Worm (Caenorhabditis elegans) whole organism, L1 larva: ENCODE measurements around the gene Y53F4B.62.
"Not testable (repeated sequence)": the region's sequence is repeated elsewhere in the genome, so short reads cannot be mapped to it uniquely, and the experiment has no call there.

Source experiments
- C04F5.9 ChIP-seq: sonication (generic microtip); optimal IDR thresholded peaks from 2 replicates; lab custom pipeline; 2016; ENCODE audit warnings: missing genetic modification characterization, missing compliant biosample characterization
- C16A3.4 ChIP-seq: fragments of 150-350 bp; optimal IDR thresholded peaks from 2 replicates; lab custom pipeline; 2014; ENCODE audit warnings: missing biosample characterization, missing genetic modification characterization
- C34B4.2 ChIP-seq: sonication (generic microtip); optimal IDR thresholded peaks from 2 replicates; lab custom pipeline; 2017; ENCODE audit warnings: mild to moderate bottlenecking, missing genetic modification characterization, missing compliant biosample characterization
- Y116A8C.19 ChIP-seq: sonication (generic microtip); optimal IDR thresholded peaks from 2 replicates; lab custom pipeline; 2016; ENCODE audit warnings: missing compliant biosample characterization, missing genetic modification characterization, borderline replicate concordance
- aha-1 ChIP-seq: fragments of 150-350 bp; optimal IDR thresholded peaks from 2 replicates; lab custom pipeline; 2014; ENCODE audit warnings: missing biosample characterization, missing genetic modification characterization
- blmp-1 ChIP-seq: fragments of 150-350 bp; optimal IDR thresholded peaks from 2 replicates; lab custom pipeline; 2014; ENCODE audit warnings: missing biosample characterization, missing genetic modification characterization
- ceh-63 ChIP-seq: fragments of 200-800 bp; sonication (Bioruptor generic); optimal IDR thresholded peaks from 2 replicates; lab custom pipeline; 2018; ENCODE audit warnings: mild to moderate bottlenecking, missing genetic modification characterization, missing compliant biosample characterization
- ceh-8 ChIP-seq: fragments of 200-800 bp; sonication (Bioruptor generic); optimal IDR thresholded peaks from 2 replicates; lab custom pipeline; 2018; ENCODE audit warnings: mild to moderate bottlenecking, missing genetic modification characterization, moderate library complexity, missing compliant biosample characterization
- ceh-88 ChIP-seq: fragments of 200-800 bp; sonication (Bioruptor generic); IDR thresholded peaks from 2 replicates; pipeline ENCODE4 v1.3.6; 2022; ENCODE audit warnings: missing genetic modification characterization, missing compliant biosample characterization
- ceh-90 ChIP-seq: sonication (generic microtip); optimal IDR thresholded peaks from 2 replicates; lab custom pipeline; 2016; ENCODE audit warnings: missing genetic modification characterization, missing compliant biosample characterization
- ces-1 ChIP-seq: fragments of 150-350 bp; optimal IDR thresholded peaks from 2 replicates; lab custom pipeline; 2014; ENCODE audit warnings: missing biosample characterization, missing genetic modification reagents, missing genetic modification characterization
- efl-1 ChIP-seq, 4 experiments: fragments of 150-350 bp; optimal IDR thresholded peaks in 3 of 4; peaks in 1 of 4; 1 replicate in 1 of 4; 2 replicates in 3 of 4; lab custom pipeline; 2014; ENCODE audit warnings: missing biosample characterization in 2 of 4, missing genetic modification characterization in 2 of 4, missing genetic modification reagents in 2 of 4
- egl-27 ChIP-seq, 2 experiments: fragments of 150-350 bp in 1 of 2; sonication (generic microtip); optimal IDR thresholded peaks; 3 replicates each; lab custom pipeline; 2017 to 2018; ENCODE audit warnings: missing biosample characterization in 2 of 2, missing genetic modification characterization in 2 of 2, missing genetic modification reagents in 2 of 2
- elt-2 ChIP-seq: sonication (generic microtip); optimal IDR thresholded peaks from 2 replicates; lab custom pipeline; 2016; ENCODE audit warnings: missing genetic modification characterization, mild to moderate bottlenecking, inconsistent platforms, missing compliant biosample characterization, missing genetic modification reagents
- elt-3 ChIP-seq, 6 experiments: fragments of 150-350 bp in 1 of 6; sonication (generic microtip); optimal IDR thresholded peaks; 2 replicates each; lab custom pipeline; 2017 to 2018; ENCODE audit warnings: missing biosample characterization in 6 of 6, missing genetic modification characterization in 6 of 6, inconsistent platforms in 1 of 6
- fkh-10 ChIP-seq: sonication (generic microtip); optimal IDR thresholded peaks from 2 replicates; lab custom pipeline; 2017; ENCODE audit warnings: missing biosample characterization, missing genetic modification reagents, missing genetic modification characterization
- fkh-4 ChIP-seq: sonication (generic microtip); optimal IDR thresholded peaks from 2 replicates; lab custom pipeline; 2016; ENCODE audit warnings: missing compliant biosample characterization, missing genetic modification characterization, borderline replicate concordance
- fkh-8 ChIP-seq: sonication (generic microtip); optimal IDR thresholded peaks from 2 replicates; lab custom pipeline; 2016; ENCODE audit warnings: mild to moderate bottlenecking, missing genetic modification characterization, missing compliant biosample characterization
- grh-1 ChIP-seq: fragments of 200-800 bp; sonication (Bioruptor generic); IDR thresholded peaks from 2 replicates; pipeline ENCODE4 v1.3.6; 2022; ENCODE audit warnings: missing genetic modification reagents, missing genetic modification characterization, missing compliant biosample characterization
- isw-1 ChIP-seq: fragments of 200-800 bp; sonication (Bioruptor generic); IDR thresholded peaks from 2 replicates; pipeline ENCODE4 v1.3.6; 2022; ENCODE audit warnings: missing genetic modification characterization, missing compliant biosample characterization
- jun-1 ChIP-seq: fragments of 150-350 bp; optimal IDR thresholded peaks from 2 replicates; lab custom pipeline; 2014; ENCODE audit warnings: missing biosample characterization, missing genetic modification reagents, missing genetic modification characterization
- lin-14 ChIP-seq: fragments of 200-800 bp; sonication (Bioruptor generic); optimal IDR thresholded peaks from 2 replicates; lab custom pipeline; 2018; ENCODE audit warnings: mild to moderate bottlenecking, missing genetic modification characterization, moderate library complexity, missing compliant biosample characterization
- lin-39 ChIP-seq: fragments of 150-350 bp; optimal IDR thresholded peaks from 2 replicates; lab custom pipeline; 2014; ENCODE audit warnings: missing biosample characterization, missing genetic modification reagents, missing genetic modification characterization
- lsy-2 ChIP-seq, 2 experiments: fragments of 150-350 bp; optimal IDR thresholded peaks; 2 replicates each; lab custom pipeline; 2014; ENCODE audit warnings: missing biosample characterization in 2 of 2, missing genetic modification characterization in 2 of 2
- mab-9 ChIP-seq: fragments of 200-800 bp; sonication (Bioruptor generic); IDR thresholded peaks from 2 replicates; pipeline ENCODE4 v1.3.6; 2022; ENCODE audit warnings: missing genetic modification reagents, missing genetic modification characterization, missing compliant biosample characterization
- mdl-1 ChIP-seq, 2 experiments: fragments of 150-350 bp; optimal IDR thresholded peaks; 2 replicates each; lab custom pipeline; 2014 to 2017; ENCODE audit warnings: missing biosample characterization in 2 of 2, missing genetic modification characterization in 2 of 2, inconsistent platforms in 1 of 2
- mef-2 ChIP-seq: fragments of 150-350 bp; optimal IDR thresholded peaks from 2 replicates; lab custom pipeline; 2014; ENCODE audit warnings: missing biosample characterization, missing genetic modification characterization
- nhr-12 ChIP-seq: sonication (generic microtip); optimal IDR thresholded peaks from 2 replicates; lab custom pipeline; 2017; ENCODE audit warnings: missing biosample characterization, missing genetic modification characterization
- nhr-20 ChIP-seq: sonication (generic microtip); optimal IDR thresholded peaks from 2 replicates; lab custom pipeline; 2016; ENCODE audit warnings: mild to moderate bottlenecking, missing genetic modification characterization, missing compliant biosample characterization
- nhr-237 ChIP-seq: fragments of 150-350 bp; optimal IDR thresholded peaks from 2 replicates; lab custom pipeline; 2014; ENCODE audit warnings: missing biosample characterization, missing genetic modification characterization
- nhr-28 ChIP-seq: fragments of 150-350 bp; optimal IDR thresholded peaks from 2 replicates; lab custom pipeline; 2014; ENCODE audit warnings: missing biosample characterization, missing genetic modification characterization
- nhr-76 ChIP-seq: sonication (generic microtip); optimal IDR thresholded peaks from 2 replicates; lab custom pipeline; 2017; ENCODE audit warnings: missing biosample characterization, missing genetic modification characterization
- nhr-85 ChIP-seq: sonication (generic microtip); peaks from one replicate; lab custom pipeline; 2016; ENCODE audit warnings: missing genetic modification characterization, inconsistent platforms, missing compliant biosample characterization
- pag-3 ChIP-seq: sonication (generic microtip); optimal IDR thresholded peaks from 2 replicates; lab custom pipeline; 2017; ENCODE audit warnings: missing genetic modification characterization, mild to moderate bottlenecking, missing compliant biosample characterization, antibody characterized with exemption, borderline replicate concordance; ENCODE audit not compliant: insufficient read depth
- pax-3 ChIP-seq: fragments of 200-800 bp; sonication (Bioruptor generic); optimal IDR thresholded peaks from 2 replicates; lab custom pipeline; 2018; ENCODE audit warnings: mild to moderate bottlenecking, missing genetic modification characterization, moderate library complexity, missing compliant biosample characterization
- pqm-1 ChIP-seq: sonication (generic microtip); optimal IDR thresholded peaks from 3 replicates; lab custom pipeline; 2017; ENCODE audit warnings: missing biosample characterization, missing genetic modification characterization
- snpc-4 ChIP-seq: fragments of 150-350 bp; optimal IDR thresholded peaks from 2 replicates; lab custom pipeline; 2014; ENCODE audit warnings: missing biosample characterization, missing genetic modification characterization
- snu-23 ChIP-seq: sonication (generic microtip); optimal IDR thresholded peaks from 2 replicates; lab custom pipeline; 2016; ENCODE audit warnings: missing genetic modification characterization, missing compliant biosample characterization
- sox-4 ChIP-seq: sonication (generic microtip); optimal IDR thresholded peaks from 2 replicates; lab custom pipeline; 2016; ENCODE audit warnings: missing genetic modification characterization, missing compliant biosample characterization
- tbx-2 ChIP-seq: sonication (generic microtip); optimal IDR thresholded peaks from 2 replicates; lab custom pipeline; 2016; ENCODE audit warnings: missing genetic modification characterization, missing compliant biosample characterization
- ztf-11 ChIP-seq, 2 experiments: sonication (generic microtip); optimal IDR thresholded peaks; 2 replicates each; lab custom pipeline; 2016 to 2017; ENCODE audit warnings: missing genetic modification characterization in 2 of 2, missing biosample characterization in 1 of 2, missing compliant biosample characterization in 1 of 2

Gene Y53F4B.62

DNA sequence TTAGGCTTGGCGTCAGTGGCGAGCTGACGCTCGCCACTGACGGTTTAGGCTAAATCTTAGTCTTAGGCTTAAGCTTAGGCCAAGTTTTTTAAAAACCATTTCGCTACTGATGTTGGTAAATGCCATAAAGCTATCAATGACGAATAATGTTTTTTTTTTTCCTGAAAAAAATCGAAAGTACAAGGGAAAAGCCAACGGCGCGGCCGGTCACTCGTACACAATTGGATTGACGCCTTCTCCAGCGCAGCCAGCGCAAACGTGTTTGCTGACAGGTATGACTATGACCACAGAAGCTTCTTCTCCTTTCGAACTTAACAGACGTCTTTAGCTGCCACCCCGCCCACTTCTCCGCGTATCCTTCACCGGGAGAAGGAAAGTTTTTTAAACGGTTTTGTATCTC is 15.2 kb upstream of the Y53F4B.62 start, which contains the start of gene Y53F4B.27:
Gene Y53F4B.27 (plus strand): TSS at position 301 of the 400 bp plus-strand sequence.
- TF ChIP-seq ceh-90, result no peak
- peak; percentile 63 for TF ChIP-seq blmp-1 (tag; lab: Kevin White, UChicago)

DNA sequence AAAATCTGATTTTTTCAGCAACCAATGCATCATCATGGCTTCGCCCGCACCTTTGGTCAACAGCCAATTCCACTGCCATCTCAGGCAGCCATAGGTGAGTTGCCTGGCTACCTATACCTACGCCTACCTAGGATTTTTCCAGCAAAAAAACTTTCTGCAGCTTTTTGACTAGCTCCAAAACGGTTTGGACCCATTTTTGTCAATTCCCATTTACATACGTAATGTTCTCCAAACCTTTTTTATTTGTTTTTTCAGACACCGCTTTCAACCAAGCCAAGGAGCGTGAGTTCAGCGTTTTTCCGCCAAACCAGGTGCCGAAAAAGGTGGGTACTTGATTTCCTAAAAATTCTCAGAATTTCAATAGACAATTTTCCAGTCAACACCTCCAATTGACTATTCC is 13.3 kb upstream of the Y53F4B.62 start:
- TF ChIP-seq efl-1 (optimal IDR thresholded peaks at IDR 0.05; lab: Kevin White, UChicago), result no peak
- TF ChIP-seq efl-1 (GFP tag; optimal IDR thresholded peaks at IDR 0.05 in 1 of 2; lab: Kevin White, UChicago), result peak in 1 of 2 experiments; percentile 90
- no peak for TF ChIP-seq C04F5.9

DNA sequence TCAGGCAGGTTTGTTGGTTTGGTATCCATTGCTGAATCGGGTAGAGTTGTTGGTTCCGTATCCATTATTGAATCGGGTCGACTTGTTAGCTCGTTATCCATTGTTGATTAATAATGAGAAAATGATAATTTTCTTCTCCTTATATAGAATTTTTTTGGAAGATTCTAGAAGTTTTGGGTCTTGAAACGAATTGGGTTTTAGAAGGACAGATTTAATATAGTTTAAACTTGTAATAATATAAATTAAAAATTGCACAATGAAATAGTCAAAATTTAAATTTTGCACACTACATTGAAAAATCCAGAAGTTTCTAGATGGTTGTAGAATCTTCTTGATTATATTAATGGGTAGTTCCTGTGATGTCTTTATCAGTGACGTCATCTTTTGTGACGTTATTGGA is 10.5 kb upstream of the Y53F4B.62 start, which contains the start of gene Y53F4B.26:
Gene Y53F4B.26 (minus strand): TSS at position 101 of the 400 bp plus-strand sequence.
- not testable (repeated sequence) for TF ChIP-seq fkh-10 (GFP tag; lab: Kevin White, UChicago); ceh-8 (GFP tag; lab: Kevin White, UChicago); jun-1 (tag; lab: Kevin White, UChicago)
- TF ChIP-seq, all 84 proteins: peak for 0; not testable (repeated sequence) for 84

- TF ChIP-seq isw-1 (no peak), lin-14 (GFP tag; lab: Kevin White, UChicago) (no peak), ceh-88 (GFP tag; lab: Robert Waterston, UW) (no peak), pag-3 (tag; lab: Kevin White, UChicago) (no peak), sox-4 (tag; lab: Kevin White, UChicago) (no peak), fkh-8 (tag; lab: Kevin White, UChicago) (no peak), egl-27 (tag; optimal IDR thresholded peaks at IDR 0.05; lab: Kevin White, UChicago) (no peak), Y116A8C.19 (tag; lab: Kevin White, UChicago) (no peak), fkh-10 (GFP tag; lab: Kevin White, UChicago) (no peak), snpc-4 (no peak), snu-23 (GFP tag; lab: Kevin White, UChicago) (no peak), mab-9 (GFP tag; lab: Robert Waterston, UW) (no peak), mef-2 (tag; lab: Kevin White, UChicago) (no peak), nhr-76 (no peak), pax-3 (tag; lab: Kevin White, UChicago) (no peak)
These were observed 5.5 kb upstream of the Y53F4B.62 start, which contains the start of gene Y53F4B.25 for ce11 chrII:15135886-15136285. Y53F4B.25 (plus strand) TSS chrII:15136186.

- TF ChIP-seq egl-27 (tag; optimal IDR thresholded peaks at IDR 0.05; lab: Kevin White, UChicago), result no peak
- no peak for TF ChIP-seq lsy-2 (tag; optimal IDR thresholded peaks at IDR 0.05; lab: Kevin White, UChicago)
- TF ChIP-seq nhr-85 (tag; lab: Kevin White, UChicago), result peak; percentile 4
- no peak for TF ChIP-seq elt-3 (tag; optimal IDR thresholded peaks at IDR 0.05; lab: Kevin White, UChicago)
- TF ChIP-seq fkh-8 (tag; lab: Kevin White, UChicago), result no peak
These were observed 3.9 kb upstream of the Y53F4B.62 start, which contains the start of gene Y53F4B.24 for ce11 chrII:15134332-15134731. Y53F4B.24 (minus strand) TSS chrII:15134432.

- TF ChIP-seq ztf-11 (tag; optimal IDR thresholded peaks at IDR 0.05; lab: Kevin White, UChicago) (no peak), nhr-12 (tag; lab: Kevin White, UChicago) (no peak), pqm-1 (tag; lab: Kevin White, UChicago) (no peak), lin-39 (tag; lab: Kevin White, UChicago) (no peak), C16A3.4 (tag; lab: Kevin White, UChicago) (no peak), nhr-237 (tag; lab: Kevin White, UChicago) (no peak), grh-1 (GFP tag; lab: Robert Waterston, UW) (no peak), fkh-4 (tag; lab: Kevin White, UChicago) (no peak), nhr-28 (tag; lab: Kevin White, UChicago) (no peak), elt-2 (no peak), mdl-1 (tag; optimal IDR thresholded peaks at IDR 0.05; lab: Kevin White, UChicago) (no peak), efl-1 (optimal IDR thresholded peaks at IDR 0.05; lab: Kevin White, UChicago) (no peak), efl-1 (GFP tag; optimal IDR thresholded peaks at IDR 0.05 in 1 of 2; lab: Kevin White, UChicago) (no peak), nhr-20 (tag; lab: Kevin White, UChicago) (no peak), sox-4 (tag; lab: Kevin White, UChicago) (no peak), C34B4.2 (tag; lab: Kevin White, UChicago) (no peak), aha-1 (tag; lab: Kevin White, UChicago) (no peak), ces-1 (GFP tag; lab: Kevin White, UChicago) (no peak), fkh-8 (tag; lab: Kevin White, UChicago) (no peak), tbx-2 (tag; lab: Kevin White, UChicago) (no peak), ceh-63 (GFP tag; lab: Kevin White, UChicago) (no peak)
- TF ChIP-seq, all 84 proteins: peak for 0
These were observed 6.2 kb downstream of the Y53F4B.62 start, which contains the start of gene Y53F4B.23 for ce11 chrII:15124193-15124592. Y53F4B.23 (plus strand) TSS chrII:15124504.
